Worm (Caenorhabditis elegans) whole organism, young adult: ENCODE data around the gene pak-2.

Source experiments
- C17E4.6 ChIP-seq: fragments of 200-800 bp; sonication (Bioruptor generic); IDR thresholded peaks from 2 replicates; pipeline ENCODE4 v1.3.6; 2022; ENCODE audit warnings: missing genetic modification reagents, missing genetic modification characterization, missing compliant biosample characterization
- ama-1 ChIP-seq, 3 experiments: fragments of 150-350 bp in 1 of 3; sonication (generic microtip) in 2 of 3; optimal IDR thresholded peaks; 2 replicates each; lab custom pipeline; 2014 to 2018; ENCODE audit warnings: missing biosample characterization in 2 of 3, missing genetic modification characterization in 2 of 3, missing genetic modification reagents in 2 of 3
- ccch-3 ChIP-seq: fragments of 200-800 bp; sonication (Bioruptor generic); optimal IDR thresholded peaks from 2 replicates; lab custom pipeline; 2018; ENCODE audit warnings: mild to moderate bottlenecking, missing genetic modification characterization, missing compliant biosample characterization
- lin-26 ChIP-seq: fragments of 200-800 bp; sonication (Bioruptor generic); IDR thresholded peaks from 2 replicates; pipeline ENCODE4 v1.3.6; 2022; ENCODE audit warnings: missing genetic modification reagents, missing genetic modification characterization, missing compliant biosample characterization
- lin-35 ChIP-seq, 3 experiments: fragments of 150-350 bp in 2 of 3; sonication (generic microtip) in 1 of 3; optimal IDR thresholded peaks; 2 replicates each; lab custom pipeline; 2014 to 2018; ENCODE audit warnings: missing biosample characterization in 3 of 3, missing genetic modification characterization in 3 of 3, missing genetic modification reagents in 3 of 3
- pha-4 ChIP-seq: fragments of 150-350 bp; sonication (generic microtip); optimal IDR thresholded peaks from 2 replicates; lab custom pipeline; 2014; ENCODE audit warnings: missing biosample characterization, missing genetic modification reagents, missing genetic modification characterization
- snpc-4 ChIP-seq, 5 experiments: fragments of 150-350 bp in 1 of 5; sonication (generic microtip) in 4 of 5; optimal IDR thresholded peaks; 2 replicates each; lab custom pipeline; 2014 to 2018; ENCODE audit warnings: missing genetic modification characterization in 5 of 5, missing biosample characterization in 3 of 5, antibody characterized with exemption in 2 of 5, mild to moderate bottlenecking in 2 of 5, missing compliant biosample characterization in 2 of 5, missing genotype in 2 of 5, moderate library complexity in 2 of 5, missing genetic modification reagents in 1 of 5
- tbx-9 ChIP-seq: sonication (generic microtip); optimal IDR thresholded peaks from 2 replicates; lab custom pipeline; 2016; ENCODE audit warnings: borderline replicate concordance, missing genetic modification characterization, inconsistent platforms, missing compliant biosample characterization
- unc-130 ChIP-seq: sonication (generic microtip); optimal IDR thresholded peaks from 2 replicates; lab custom pipeline; 2016; ENCODE audit warnings: missing genetic modification reagents, missing genetic modification characterization, missing compliant biosample characterization
- zfh-2 ChIP-seq: fragments of 200-800 bp; sonication (Bioruptor generic); conservative IDR thresholded peaks from 2 replicates; pipeline ENCODE4 v1.3.6; 2022; ENCODE audit warnings: missing genetic modification reagents, missing genetic modification characterization, missing compliant biosample characterization

- TF ChIP-seq zfh-2 (GFP tag; lab: Robert Waterston, UW) (no peak), tbx-9 (no peak), pha-4 (tag; lab: Kevin White, UChicago) (no peak), lin-26 (no peak), C17E4.6 (GFP tag; lab: Robert Waterston, UW) (no peak), snpc-4 (GFP tag; optimal IDR thresholded peaks at IDR 0.05; lab: Kevin White, UChicago) (no peak), snpc-4 (tag; optimal IDR thresholded peaks at IDR 0.05; lab: Kevin White, UChicago) (no peak), unc-130 (no peak), ccch-3 (GFP tag; lab: Kevin White, UChicago) (no peak), ama-1 (optimal IDR thresholded peaks at IDR 0.05; lab: Kevin White, UChicago) (no peak), ama-1 (GFP tag; optimal IDR thresholded peaks at IDR 0.05; lab: Kevin White, UChicago) (no peak), lin-35 (GFP tag; optimal IDR thresholded peaks at IDR 0.05; lab: Kevin White, UChicago) (no peak)
Measured at ce11 chrV:11056484-11056883, 17.3 kb upstream of the pak-2 start.
